Worm (Caenorhabditis elegans) whole organism, L4 larva: ENCODE data around the gene lpr-2.
A peak's percentile ranks its signal among the peaks of the same experiment; 100 is the strongest.

ENCODE experiments used
- Y105C5A.15 ChIP-seq: fragments of 200-800 bp; sonication (Bioruptor generic); IDR thresholded peaks from 2 replicates; pipeline ENCODE4 v1.3.6; 2022; ENCODE audit warnings: missing genetic modification characterization, missing compliant biosample characterization
- Y48G9A.11 ChIP-seq: fragments of 200-800 bp; sonication (Bioruptor generic); IDR thresholded peaks from 2 replicates; pipeline ENCODE4 v1.3.6; 2022; ENCODE audit warnings: missing genetic modification reagents, missing genetic modification characterization, missing compliant biosample characterization
- fkh-10 ChIP-seq: fragments of 150-350 bp; optimal IDR thresholded peaks from 2 replicates; lab custom pipeline; 2014; ENCODE audit warnings: missing biosample characterization, missing genetic modification reagents, missing genetic modification characterization
- nhr-237 ChIP-seq: sonication (generic microtip); optimal IDR thresholded peaks from 2 replicates; lab custom pipeline; 2017; ENCODE audit warnings: missing biosample characterization, missing genetic modification characterization
- rbr-2 ChIP-seq: sonication (generic microtip); optimal IDR thresholded peaks from 2 replicates; lab custom pipeline; 2016; ENCODE audit warnings: missing genotype, missing genetic modification characterization, missing compliant biosample characterization
- unc-62 ChIP-seq, 3 experiments: fragments of 150-350 bp in 1 of 3; sonication (generic microtip); optimal IDR thresholded peaks in 2 of 3; peaks in 1 of 3; 1 replicate in 1 of 3; 2 replicates in 2 of 3; lab custom pipeline; 2014 to 2017; ENCODE audit warnings: missing biosample characterization in 3 of 3, missing genetic modification characterization in 3 of 3, missing genetic modification reagents in 3 of 3, missing genotype in 1 of 3

- TF ChIP-seq Y48G9A.11 (GFP tag; lab: Robert Waterston, UW) (no peak), nhr-237 (tag; lab: Kevin White, UChicago) (no peak), unc-62 (GFP tag; optimal IDR thresholded peaks at IDR 0.05 in 1 of 2; lab: Kevin White, UChicago) (peak in 1 of 2 experiments; percentile 53), unc-62 (tag; optimal IDR thresholded peaks at IDR 0.05; lab: Kevin White, UChicago) (no peak), fkh-10 (peak; percentile 83), Y105C5A.15 (GFP tag; lab: Robert Waterston, UW) (no peak), rbr-2 (tag; lab: Kevin White, UChicago) (no peak)
These were observed 9.5 kb downstream of the lpr-2 start for ce11 chrIV:11788383-11788963.
